Worm (Caenorhabditis elegans) whole organism, mixed stage, embryonic: ENCODE measurements around the gene Y25C1A.6.

Source experiments
- blmp-1 ChIP-seq: fragments of 150-350 bp; optimal IDR thresholded peaks from 2 replicates; lab custom pipeline; 2014; ENCODE audit warnings: missing biosample characterization, missing genetic modification characterization
- ceh-83 ChIP-seq: fragments of 200-800 bp; sonication (Bioruptor generic); optimal IDR thresholded peaks from 2 replicates; lab custom pipeline; 2018; ENCODE audit warnings: mild to moderate bottlenecking, missing genetic modification characterization, missing compliant biosample characterization
- elt-1 ChIP-seq: sonication (generic microtip); optimal IDR thresholded peaks from 2 replicates; lab custom pipeline; 2017; ENCODE audit warnings: missing genetic modification characterization, mild to moderate bottlenecking, missing compliant biosample characterization, antibody characterized with exemption, moderate library complexity, borderline replicate concordance; ENCODE audit not compliant: insufficient read depth
- elt-3 ChIP-seq: fragments of 150-350 bp; optimal IDR thresholded peaks from 2 replicates; lab custom pipeline; 2014; ENCODE audit warnings: missing biosample characterization, missing genetic modification characterization
- mab-5 ChIP-seq: fragments of 150-350 bp; optimal IDR thresholded peaks from 2 replicates; lab custom pipeline; 2014; ENCODE audit warnings: missing biosample characterization, missing genetic modification characterization
- mep-1 ChIP-seq: fragments of 150-350 bp; optimal IDR thresholded peaks from 2 replicates; lab custom pipeline; 2017; ENCODE audit warnings: missing biosample characterization, missing genetic modification reagents, missing genetic modification characterization, inconsistent platforms
- nhr-2 ChIP-seq: fragments of 150-350 bp; optimal IDR thresholded peaks from 2 replicates; lab custom pipeline; 2014; ENCODE audit warnings: missing biosample characterization, missing genetic modification characterization
- nhr-237 ChIP-seq: fragments of 150-350 bp; optimal IDR thresholded peaks from 2 replicates; lab custom pipeline; 2014; ENCODE audit warnings: missing biosample characterization, missing genetic modification characterization
- nhr-28 ChIP-seq: fragments of 150-350 bp; optimal IDR thresholded peaks from 2 replicates; lab custom pipeline; 2014; ENCODE audit warnings: missing biosample characterization, missing genetic modification characterization
- pha-4 ChIP-seq: fragments of 150-350 bp; optimal IDR thresholded peaks from 2 replicates; lab custom pipeline; 2018; ENCODE audit warnings: missing biosample characterization, missing genetic modification reagents, missing genetic modification characterization
- tbx-8 ChIP-seq: fragments of 200-800 bp; sonication (Bioruptor generic); optimal IDR thresholded peaks from 2 replicates; lab custom pipeline; 2018; ENCODE audit warnings: mild to moderate bottlenecking, missing genetic modification characterization, moderate library complexity, missing compliant biosample characterization
- unc-39 ChIP-seq: fragments of 150-350 bp; optimal IDR thresholded peaks from 2 replicates; lab custom pipeline; 2014; ENCODE audit warnings: missing biosample characterization, missing genetic modification characterization
- unc-62 ChIP-seq: fragments of 150-350 bp; optimal IDR thresholded peaks from 2 replicates; lab custom pipeline; 2014; ENCODE audit warnings: missing biosample characterization, missing genetic modification reagents, missing genetic modification characterization
- ztf-11 ChIP-seq: fragments of 150-350 bp; optimal IDR thresholded peaks from 2 replicates; lab custom pipeline; 2014; ENCODE audit warnings: missing biosample characterization, missing genetic modification characterization

- TF ChIP-seq unc-62 (GFP tag; lab: Kevin White, UChicago) (no peak), mab-5 (no peak), pha-4 (no peak), blmp-1 (tag; lab: Kevin White, UChicago) (no peak), elt-3 (no peak), ceh-83 (GFP tag; lab: Kevin White, UChicago) (no peak), elt-1 (tag; lab: Kevin White, UChicago) (no peak), mep-1 (no peak), nhr-28 (tag; lab: Kevin White, UChicago) (no peak), nhr-237 (no peak), unc-39 (tag; lab: Kevin White, UChicago) (no peak), tbx-8 (GFP tag; lab: Kevin White, UChicago) (no peak), ztf-11 (tag; lab: Kevin White, UChicago) (no peak), nhr-2 (tag; lab: Kevin White, UChicago) (no peak)
These were observed 49.2 kb downstream of the Y25C1A.6 start for ce11 chrII:3110099-3110498.
